Worm (Caenorhabditis elegans): ENCODE data around the gene srt-35.

srt-35 gene

ce11 chrV:4250047-4250446 is 14.4 kb downstream of the srt-35 start, which contains the start of gene srt-13:
Gene srt-13, minus strand, starts transcription at chrV:4250147.
- no peak for TF ChIP-seq pqm-1 (tag; optimal IDR thresholded peaks at IDR 0.05)

ce11 chrV:4248359-4248758 is 16.1 kb downstream of the srt-35 start:
- TF ChIP-seq pha-4 (tag; optimal IDR thresholded peaks at IDR 0.05) (no peak), tbx-2 (tag; optimal IDR thresholded peaks at IDR 0.05) (no peak), ceh-31 (tag; optimal IDR thresholded peaks at IDR 0.05) (no peak), unc-42 (tag; optimal IDR thresholded peaks at IDR 0.05) (no peak), dmd-4 (tag; optimal IDR thresholded peaks at IDR 0.05; ENCODE audit: borderline replicate concordance) (no peak), fax-1 (tag; optimal IDR thresholded peaks at IDR 0.05) (no peak), pat-9 (tag; optimal IDR thresholded peaks at IDR 0.05) (no peak), fkh-10 (GFP tag; optimal IDR thresholded peaks at IDR 0.05) (no peak), ceh-14 (tag; optimal IDR thresholded peaks at IDR 0.05) (no peak), hlh-15 (tag; optimal IDR thresholded peaks at IDR 0.05) (no peak), ets-4 (tag; optimal IDR thresholded peaks at IDR 0.05) (no peak), pax-1 (tag; optimal IDR thresholded peaks at IDR 0.05) (no peak), ceh-6 (GFP tag; optimal IDR thresholded peaks at IDR 0.05) (no peak), rnt-1 (tag; optimal IDR thresholded peaks at IDR 0.05) (no peak), madf-2 (tag; optimal IDR thresholded peaks at IDR 0.05) (no peak), ceh-19 (GFP tag; optimal IDR thresholded peaks at IDR 0.05) (no peak), K09A11.1 (tag; optimal IDR thresholded peaks at IDR 0.05; ENCODE audit: insufficient read depth) (no peak), eyg-1 (tag; optimal IDR thresholded peaks at IDR 0.05) (no peak), sox-2 (GFP tag; IDR thresholded peaks at IDR 0.05) (no peak)

- TF ChIP-seq rnt-1 (tag; optimal IDR thresholded peaks at IDR 0.05) (no peak), ref-2 (tag; optimal IDR thresholded peaks at IDR 0.05) (no peak), ceh-45 (GFP tag; IDR thresholded peaks at IDR 0.05) (no peak), odd-2 (tag; optimal IDR thresholded peaks at IDR 0.05) (no peak), ceh-24 (tag; optimal IDR thresholded peaks at IDR 0.05) (no peak), nhr-232 (tag; optimal IDR thresholded peaks at IDR 0.05) (no peak), hlh-6 (tag; optimal IDR thresholded peaks at IDR 0.05) (no peak), pha-4 (tag; optimal IDR thresholded peaks at IDR 0.05) (no peak), sdc-2 (tag; optimal IDR thresholded peaks at IDR 0.05) (no peak), tbx-2 (tag; optimal IDR thresholded peaks at IDR 0.05) (no peak), unc-55 (GFP tag; optimal IDR thresholded peaks at IDR 0.05) (no peak), elt-2 (tag; optimal IDR thresholded peaks at IDR 0.05) (no peak), pha-2 (tag; optimal IDR thresholded peaks at IDR 0.05) (no peak), K09A11.1 (tag; optimal IDR thresholded peaks at IDR 0.05; ENCODE audit: insufficient read depth) (no peak), syd-9 (tag; optimal IDR thresholded peaks at IDR 0.05) (no peak)
Measured at ce11 chrV:4242431-4242830, 22.0 kb downstream of the srt-35 start, which contains the start of gene srt-12. Gene srt-12, minus strand, starts transcription at chrV:4242531.

DNA sequence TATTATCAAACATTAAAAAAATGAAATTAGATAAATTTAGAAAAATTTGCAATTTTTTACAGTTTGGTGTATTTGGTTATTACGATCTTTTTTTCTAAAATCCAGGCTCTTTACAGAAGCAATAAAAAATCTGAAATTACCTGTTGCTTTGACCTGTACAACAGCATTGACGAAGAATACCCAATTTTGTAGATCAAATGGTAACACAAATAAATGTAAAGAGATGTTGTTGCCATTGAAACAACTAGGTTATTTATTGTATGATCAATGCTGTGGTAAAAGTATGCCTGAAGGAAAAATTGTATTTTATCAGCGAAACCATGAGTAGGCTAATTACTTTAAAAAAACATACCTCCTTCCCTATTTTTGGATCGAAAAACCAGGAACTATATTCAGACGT is 22.9 kb downstream of the srt-35 start:
- no peak for TF ChIP-seq F13H6.1 (tag; optimal IDR thresholded peaks at IDR 0.05)
- no peak for TF ChIP-seq ceh-9 (tag; optimal IDR thresholded peaks at IDR 0.05)
- no peak for TF ChIP-seq hlh-8 (tag; optimal IDR thresholded peaks at IDR 0.05)
- no peak for TF ChIP-seq ttx-3 (tag; optimal IDR thresholded peaks at IDR 0.05)
- TF ChIP-seq unc-3 (GFP tag; conservative IDR thresholded peaks at IDR 0.05) = no peak
- no peak for TF ChIP-seq unc-3 (tag; optimal IDR thresholded peaks at IDR 0.05)
- TF ChIP-seq pros-1 (tag; optimal IDR thresholded peaks at IDR 0.05) = no peak
- no peak for TF ChIP-seq unc-86 (tag; optimal IDR thresholded peaks at IDR 0.05)
- TF ChIP-seq ceh-48 (tag; optimal IDR thresholded peaks at IDR 0.05) = no peak
- TF ChIP-seq hlh-15 (tag; optimal IDR thresholded peaks at IDR 0.05) = no peak
- no peak for TF ChIP-seq T23F11.4 (GFP tag; optimal IDR thresholded peaks at IDR 0.05)
- TF ChIP-seq ceh-22 (tag; optimal IDR thresholded peaks at IDR 0.05) = no peak
- TF ChIP-seq ceh-6 (GFP tag; optimal IDR thresholded peaks at IDR 0.05) = no peak
- TF ChIP-seq lim-6 (tag; optimal IDR thresholded peaks at IDR 0.05) = no peak
- no peak for TF ChIP-seq mec-3 (tag; optimal IDR thresholded peaks at IDR 0.05; ENCODE audit: borderline replicate concordance)
- no peak for TF ChIP-seq rnt-1 (tag; optimal IDR thresholded peaks at IDR 0.05)
- TF ChIP-seq fax-1 (tag; optimal IDR thresholded peaks at IDR 0.05) = no peak
- TF ChIP-seq nfya-1 (tag; optimal IDR thresholded peaks at IDR 0.05) = no peak

Measured in whole organism, late embryonic.